Fruit fly (Drosophila melanogaster) whole organism, embryonic: ENCODE data around the gene CG9360.
A peak's percentile ranks its signal among the peaks of the same experiment; 100 is the strongest.

ENCODE experiments used
- ATbp ChIP-seq: fragments of 200-800 bp; sonication (Bioruptor generic); optimal IDR thresholded peaks from 2 replicates; lab custom pipeline; 2017; ENCODE audit warnings: missing biosample characterization, mild to moderate bottlenecking, missing genetic modification characterization, missing genetic modification reagents
- Aef1 ChIP-seq: fragments of 200-800 bp; sonication (Bioruptor generic); IDR thresholded peaks from 3 replicates; pipeline ENCODE4 v1.3.6; 2022; ENCODE audit warnings: missing biosample characterization, missing genetic modification characterization
- CG10209 ChIP-seq: fragments of 200-800 bp; sonication (Bioruptor generic); optimal IDR thresholded peaks from 3 replicates; lab custom pipeline; 2017; ENCODE audit warnings: missing biosample characterization, mild to moderate bottlenecking, missing genetic modification characterization, missing genetic modification reagents
- CG10654 ChIP-seq: fragments of 200-800 bp; sonication (Bioruptor generic); optimal IDR thresholded peaks from 2 replicates; lab custom pipeline; 2016; ENCODE audit warnings: missing biosample characterization, missing genetic modification characterization
- CG10959 ChIP-seq: fragments of 200-800 bp; sonication (Bioruptor generic); IDR thresholded peaks from 2 replicates; pipeline ENCODE4 v1.3.6; 2022; ENCODE audit warnings: missing biosample characterization, missing genetic modification characterization
- CG12299 ChIP-seq: fragments of 200-800 bp; sonication (Bioruptor generic); optimal IDR thresholded peaks from 2 replicates; lab custom pipeline; 2018; ENCODE audit warnings: missing biosample characterization, mild to moderate bottlenecking, missing genetic modification characterization
- CG13424 ChIP-seq: fragments of 200-800 bp; sonication (Bioruptor generic); optimal IDR thresholded peaks from 2 replicates; lab custom pipeline; 2019; ENCODE audit warnings: missing biosample characterization, mild to moderate bottlenecking, missing genetic modification characterization, moderate library complexity
- CG15601 ChIP-seq: fragments of 200-800 bp; sonication (Bioruptor generic); optimal IDR thresholded peaks from 3 replicates; lab custom pipeline; 2019; ENCODE audit warnings: missing biosample characterization, mild to moderate bottlenecking, missing genetic modification characterization, moderate library complexity
- CG17829 ChIP-seq: fragments of 200-800 bp; optimal IDR thresholded peaks from 2 replicates; lab custom pipeline; 2019; ENCODE audit warnings: missing biosample characterization, mild to moderate bottlenecking, missing genetic modification characterization, moderate library complexity
- CG31388 ChIP-seq: fragments of 200-800 bp; sonication (Bioruptor generic); optimal IDR thresholded peaks from 2 replicates; lab custom pipeline; 2016; ENCODE audit warnings: missing biosample characterization, missing genetic modification characterization
- CG34376 ChIP-seq: fragments of 200-800 bp; sonication (Bioruptor generic); optimal IDR thresholded peaks from 2 replicates; lab custom pipeline; 2018; ENCODE audit warnings: missing biosample characterization, mild to moderate bottlenecking, missing genetic modification characterization
- CG5180 ChIP-seq: fragments of 200-800 bp; sonication (Bioruptor generic); optimal IDR thresholded peaks from 3 replicates; lab custom pipeline; 2017; ENCODE audit warnings: missing biosample characterization, missing genetic modification characterization, mild to moderate bottlenecking, moderate library complexity, missing genetic modification reagents
- CG6272 ChIP-seq: fragments of 200-800 bp; sonication (Bioruptor generic); IDR thresholded peaks from 2 replicates; pipeline ENCODE4 v1.3.6; 2022; ENCODE audit warnings: missing biosample characterization, missing genetic modification characterization
- CG7556 ChIP-seq: fragments of 200-800 bp; sonication (Bioruptor generic); optimal IDR thresholded peaks from 2 replicates; lab custom pipeline; 2017; ENCODE audit warnings: missing biosample characterization, mild to moderate bottlenecking, missing genetic modification characterization
- CG8089 ChIP-seq: fragments of 200-800 bp; sonication (Bioruptor generic); optimal IDR thresholded peaks from 3 replicates; lab custom pipeline; 2016; ENCODE audit warnings: missing biosample characterization, missing genetic modification characterization
- CG8359 ChIP-seq: fragments of 200-800 bp; sonication (Bioruptor generic); optimal IDR thresholded peaks from 2 replicates; lab custom pipeline; 2017; ENCODE audit warnings: missing biosample characterization, mild to moderate bottlenecking, missing genetic modification characterization, borderline replicate concordance
- CG8765 ChIP-seq: fragments of 200-800 bp; sonication (Bioruptor generic); IDR thresholded peaks from 2 replicates; pipeline ENCODE4 v1.3.6; 2022; ENCODE audit warnings: missing biosample characterization, missing genetic modification characterization
- Drgx ChIP-seq: fragments of 200-800 bp; sonication (Bioruptor generic); IDR thresholded peaks from 2 replicates; pipeline ENCODE4 v1.3.6; 2022; ENCODE audit warnings: missing biosample characterization, missing genetic modification characterization
- H15 ChIP-seq: fragments of 200-800 bp; sonication (Bioruptor generic); IDR thresholded peaks from 3 replicates; pipeline ENCODE4 v1.3.6; 2022; ENCODE audit warnings: missing biosample characterization, missing genetic modification characterization
- HmgZ ChIP-seq: fragments of 200-800 bp; sonication (Bioruptor generic); optimal IDR thresholded peaks from 2 replicates; lab custom pipeline; 2018; ENCODE audit warnings: missing biosample characterization, mild to moderate bottlenecking, missing genetic modification characterization
- Hmr ChIP-seq: fragments of 200-800 bp; sonication (Bioruptor generic); optimal IDR thresholded peaks from 3 replicates; lab custom pipeline; 2017; ENCODE audit warnings: mild to moderate bottlenecking, missing biosample characterization, missing genetic modification reagents, missing genetic modification characterization
- Lpt ChIP-seq: fragments of >200 bp; optimal IDR thresholded peaks from 2 replicates; lab custom pipeline; 2018; ENCODE audit warnings: missing biosample characterization, missing genetic modification characterization
- Med ChIP-seq: fragments of 200-800 bp; sonication (Bioruptor generic); peaks from one replicate; lab custom pipeline; 2016; ENCODE audit warnings: missing biosample characterization, missing genetic modification characterization, mild to moderate bottlenecking, inconsistent platforms, moderate library complexity
- Mrtf ChIP-seq: fragments of 200-800 bp; sonication (Bioruptor generic); IDR thresholded peaks from 3 replicates; pipeline ENCODE4 v1.3.6; 2022; ENCODE audit warnings: missing biosample characterization, missing genetic modification characterization
- Myb ChIP-seq: fragments of 200-800 bp; sonication (Bioruptor generic); optimal IDR thresholded peaks from 2 replicates; lab custom pipeline; 2016; ENCODE audit warnings: missing biosample characterization, missing genetic modification characterization
- NfI ChIP-seq: fragments of 200-800 bp; sonication (Bioruptor generic); optimal IDR thresholded peaks from 3 replicates; lab custom pipeline; 2018; ENCODE audit warnings: missing biosample characterization, mild to moderate bottlenecking, missing genetic modification characterization, moderate library complexity
- Oli ChIP-seq: fragments of 200-800 bp; sonication (Bioruptor generic); optimal IDR thresholded peaks from 2 replicates; lab custom pipeline; 2018; ENCODE audit warnings: missing biosample characterization, mild to moderate bottlenecking, missing genetic modification characterization, moderate library complexity
- Side ChIP-seq: fragments of 200-800 bp; sonication (Bioruptor generic); optimal IDR thresholded peaks from 2 replicates; lab custom pipeline; 2016; ENCODE audit warnings: missing biosample characterization, missing genetic modification characterization
- Six4 ChIP-seq: fragments of 200-800 bp; sonication (Bioruptor generic); optimal IDR thresholded peaks from 2 replicates; lab custom pipeline; 2016; ENCODE audit warnings: missing biosample characterization, missing genetic modification characterization
- Sox100B ChIP-seq: fragments of 200-800 bp; sonication (Bioruptor generic); optimal IDR thresholded peaks from 3 replicates; lab custom pipeline; 2018; ENCODE audit warnings: missing biosample characterization, mild to moderate bottlenecking, missing genetic modification characterization
- Spps ChIP-seq: fragments of 200-800 bp; sonication (Bioruptor generic); optimal IDR thresholded peaks from 2 replicates; lab custom pipeline; 2018; ENCODE audit warnings: missing biosample characterization, mild to moderate bottlenecking, missing genetic modification characterization
- al ChIP-seq: fragments of 200-800 bp; sonication (Bioruptor generic); IDR thresholded peaks from 2 replicates; pipeline ENCODE4 v1.3.6; 2022; ENCODE audit warnings: missing biosample characterization, missing genetic modification characterization
- ase ChIP-seq: fragments of 200-800 bp; sonication (Bioruptor generic); IDR thresholded peaks from 3 replicates; pipeline ENCODE4 v1.3.6; 2022; ENCODE audit warnings: missing biosample characterization, missing genetic modification characterization
- chif ChIP-seq, 2 experiments: fragments of 200-800 bp; sonication (Bioruptor generic); optimal IDR thresholded peaks; 3 replicates each; lab custom pipeline; 2016; ENCODE audit warnings: missing biosample characterization in 2 of 2, missing genetic modification characterization in 2 of 2
- crc ChIP-seq: fragments of 200-800 bp; sonication (Bioruptor generic); optimal IDR thresholded peaks from 2 replicates; lab custom pipeline; 2016; ENCODE audit warnings: missing biosample characterization, missing genetic modification characterization
- croc ChIP-seq: fragments of 200-800 bp; sonication (Bioruptor generic); conservative IDR thresholded peaks from 3 replicates; pipeline ENCODE4 v1.3.6; 2022; ENCODE audit warnings: missing biosample characterization, missing genetic modification characterization
- fd3F ChIP-seq: fragments of 200-800 bp; sonication (Bioruptor generic); optimal IDR thresholded peaks from 2 replicates; lab custom pipeline; 2018; ENCODE audit warnings: missing biosample characterization, mild to moderate bottlenecking, missing genetic modification characterization, moderate library complexity
- gcm ChIP-seq: fragments of 200-800 bp; sonication (Bioruptor generic); optimal IDR thresholded peaks from 2 replicates; lab custom pipeline; 2019; ENCODE audit warnings: missing biosample characterization, mild to moderate bottlenecking, missing genetic modification characterization, moderate library complexity
- grn ChIP-seq: fragments of 200-800 bp; sonication (Bioruptor generic); optimal IDR thresholded peaks from 3 replicates; lab custom pipeline; 2017; ENCODE audit warnings: missing biosample characterization, missing genetic modification characterization
- hkb ChIP-seq, 2 experiments: fragments of 200-800 bp in 1 of 2; fragments of >200 bp in 1 of 2; sonication (Bioruptor generic) in 1 of 2; IDR thresholded peaks in 1 of 2; optimal IDR thresholded peaks in 1 of 2; 2 replicates each; pipeline versions ENCODE4 v1.3.6 to Lab custom; 2017 to 2022; ENCODE audit warnings: missing biosample characterization in 1 of 2, missing genetic modification characterization in 1 of 2
- klu ChIP-seq: fragments of 200-800 bp; sonication (Bioruptor generic); IDR thresholded peaks from 2 replicates; pipeline ENCODE4 v1.3.6; 2022; ENCODE audit warnings: missing biosample characterization, missing genetic modification characterization
- kni ChIP-seq: fragments of 200-800 bp; sonication (Bioruptor generic); optimal IDR thresholded peaks from 3 replicates; lab custom pipeline; 2017; ENCODE audit warnings: mild to moderate bottlenecking, missing biosample characterization, missing genetic modification reagents, missing genetic modification characterization
- mirr ChIP-seq: fragments of 200-800 bp; sonication (Bioruptor generic); optimal IDR thresholded peaks from 3 replicates; lab custom pipeline; 2018; ENCODE audit warnings: missing biosample characterization, mild to moderate bottlenecking, missing genetic modification characterization
- odd ChIP-seq: fragments of 200-800 bp; sonication (Bioruptor generic); optimal IDR thresholded peaks from 2 replicates; lab custom pipeline; 2017; ENCODE audit warnings: missing biosample characterization, mild to moderate bottlenecking, missing genetic modification characterization
- prd ChIP-seq, 3 experiments: fragments of >200 bp in 2 of 3; fragments of 200-800 bp in 1 of 3; sonication (Bioruptor generic) in 1 of 3; optimal IDR thresholded peaks in 2 of 3; IDR thresholded peaks in 1 of 3; 2 replicates in 2 of 3; 3 replicates in 1 of 3; pipeline versions ENCODE4 v1.3.6 to Lab custom; 2017 to 2022; ENCODE audit warnings: missing biosample characterization in 1 of 3, missing genetic modification characterization in 1 of 3
- sens ChIP-seq: fragments of 200-800 bp; sonication (Bioruptor generic); peaks from one replicate; lab custom pipeline; 2016; ENCODE audit warnings: missing biosample characterization, missing genetic modification characterization
- so ChIP-seq: fragments of 200-800 bp; sonication (Bioruptor generic); IDR thresholded peaks from 3 replicates; pipeline ENCODE4 v1.3.6; 2022; ENCODE audit warnings: missing biosample characterization, missing genetic modification characterization
- stwl ChIP-seq: fragments of 200-800 bp; sonication (Bioruptor generic); optimal IDR thresholded peaks from 3 replicates; lab custom pipeline; 2018; ENCODE audit warnings: missing biosample characterization, mild to moderate bottlenecking, missing genetic modification characterization, moderate library complexity

CG9360 gene

DNA sequence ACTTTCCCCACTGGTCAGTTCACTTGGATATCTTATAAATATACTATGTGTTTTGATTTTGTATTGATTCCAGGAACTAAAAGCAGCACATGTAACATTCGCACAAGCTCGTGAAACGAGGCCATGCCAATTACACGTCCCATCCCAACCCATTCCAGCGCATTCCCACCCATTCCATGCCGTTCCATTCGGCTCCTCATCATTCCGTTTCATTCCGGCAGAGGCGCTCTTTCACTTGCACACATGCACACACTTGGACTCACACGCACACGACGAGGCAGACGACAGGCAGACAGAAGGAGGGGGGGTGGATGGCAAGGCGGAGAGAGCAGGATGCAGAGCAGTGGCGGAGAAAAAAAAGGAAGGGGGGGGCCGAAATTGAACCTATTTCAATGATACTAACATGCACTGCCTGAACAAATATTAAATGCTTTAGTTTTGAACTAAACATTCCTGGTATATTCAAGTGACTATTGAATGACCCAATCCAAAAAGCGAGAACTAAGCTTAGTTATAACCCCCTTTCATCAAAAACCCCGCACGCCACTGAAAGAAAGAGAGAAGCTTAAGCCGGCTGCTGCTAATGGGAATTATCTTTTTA is 11.7 kb upstream of the CG9360 start (continued):
- TF ChIP-seq CG31388 (no peak), mirr (no peak), CG10209 (GFP tag; lab: Kevin White, UChicago) (peak; percentile 50), CG8089 (GFP tag; lab: Kevin White, UChicago) (peak; percentile 15), odd (GFP tag; lab: Kevin White, UChicago) (peak; percentile 8), stwl (peak; percentile 1), H15 (GFP tag; lab: Robert Waterston, UW) (0 out of 3 replicates have a peak, but pooled peaks have one; percentile 31), CG12299 (no peak), Spps (tag; lab: Kevin White, UChicago) (peak; percentile 20), grn (GFP tag; lab: Kevin White, UChicago) (no peak), crc (GFP tag; lab: Kevin White, UChicago) (no peak), Drgx (GFP tag; lab: Robert Waterston, UW) (peak; percentile 90), gcm (GFP tag; lab: Kevin White, UChicago) (no peak), so (no peak; the same call in 2 of the 3 replicates), Aef1 (GFP tag; lab: Robert Waterston, UW) (no peak), Med (peak; percentile 71), Six4 (GFP tag; lab: Kevin White, UChicago) (peak; percentile 51), CG13424 (peak; percentile 64), Myb (peak; percentile 21), Mrtf (GFP tag; lab: Robert Waterston, UW) (peak; percentile 50; the same call in 1 of the 3 replicates), ase (GFP tag; lab: Robert Waterston, UW) (no peak), CG8765 (GFP tag; lab: Robert Waterston, UW) (peak; percentile 60; the same call in 1 of the 2 replicates), NfI (peak; percentile 7), CG8359 (GFP tag; lab: Kevin White, UChicago) (peak; percentile 2), kni (GFP tag; lab: Kevin White, UChicago) (peak; percentile 8), CG5180 (no peak), Side (peak; percentile 40), ATbp (GFP tag; lab: Kevin White, UChicago) (peak; percentile 62), Oli (peak; percentile 53), Sox100B (GFP tag; lab: Kevin White, UChicago) (peak; percentile 39), fd3F (no peak), CG6272 (GFP tag; lab: Robert Waterston, UW) (0 out of 2 replicates have a peak, but pooled peaks have one; percentile 26), CG34376 (GFP tag; lab: Kevin White, UChicago) (no peak), CG10654 (GFP tag; lab: Kevin White, UChicago) (peak; percentile 33), al (GFP tag; lab: Robert Waterston, UW) (no peak), CG17829 (peak; percentile 80), chif (GFP tag; optimal IDR thresholded peaks at IDR 0.05; lab: Kevin White, UChicago) (peak in 1 of 2 experiments; percentile 55), Hmr (peak; percentile 4), HmgZ (no peak), prd (optimal IDR thresholded peaks at IDR 0.05; lab: Kevin White, UChicago) (no peak), prd (GFP tag; IDR thresholded peaks at IDR 0.05; lab: Robert Waterston, UW) (peak; percentile 73; the same call in 2 of the 3 replicates), CG15601 (tag; lab: Kevin White, UChicago) (peak; percentile 36), croc (GFP tag; lab: Robert Waterston, UW) (peak; percentile 58), sens (GFP tag; lab: Kevin White, UChicago) (peak; percentile 92), CG7556 (GFP tag; lab: Kevin White, UChicago) (peak; percentile 59), hkb (optimal IDR thresholded peaks at IDR 0.05; lab: Kevin White, UChicago) (no peak), hkb (GFP tag; IDR thresholded peaks at IDR 0.05; lab: Robert Waterston, UW) (0 out of 2 replicates have a peak, but pooled peaks have one; percentile 18), CG10959 (GFP tag; lab: Robert Waterston, UW) (peak; percentile 41; the same call in 1 of the 2 replicates), Lpt (GFP tag; lab: Kevin White, UChicago) (no peak), klu (no peak)
